Fruit fly (Drosophila melanogaster): Measurements from ENCODE around the gene spz4.

spz4 gene

DNA sequence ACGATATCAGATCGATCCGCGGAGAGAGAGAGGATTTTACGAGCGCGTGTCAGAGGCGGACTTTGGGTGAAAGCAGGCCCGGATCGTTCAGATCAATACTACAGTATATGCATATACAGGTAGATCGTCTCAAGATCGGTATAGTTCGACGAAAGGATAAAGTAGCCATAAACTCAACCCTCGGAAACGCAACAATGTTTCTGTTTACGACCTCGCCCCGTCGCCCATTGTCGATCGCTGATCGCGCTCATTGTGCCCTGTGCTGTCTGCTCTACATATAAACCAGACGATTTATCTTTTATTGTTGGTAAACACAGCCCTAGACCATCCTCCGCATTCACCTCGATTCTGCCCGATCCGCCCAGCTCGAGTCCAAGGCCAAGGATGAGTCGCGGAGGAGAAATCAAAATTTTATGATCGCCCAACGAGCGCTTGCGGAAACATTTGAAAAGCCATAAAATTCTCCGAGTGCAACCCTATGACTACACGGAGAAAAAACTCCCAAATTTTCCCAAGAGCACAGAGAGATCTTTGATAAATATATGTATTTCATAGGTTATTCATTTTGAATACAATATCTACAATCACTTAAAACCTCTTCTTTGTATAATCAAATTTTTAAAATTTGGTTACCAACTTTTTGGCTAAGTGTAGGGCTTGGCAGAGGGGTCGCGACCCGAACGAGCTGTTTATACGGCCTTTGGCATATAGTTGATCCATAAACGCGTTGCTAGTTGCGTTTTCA lies 48.7 kb upstream of the spz4 start (continued):
- peak; percentile 46 for TF ChIP-seq CG13424 (tag; optimal IDR thresholded peaks at IDR 0.05)
- TF ChIP-seq nerfin-1 (tag; optimal IDR thresholded peaks at IDR 0.05), result peak; percentile 13
- TF ChIP-seq Max (GFP tag; optimal IDR thresholded peaks at IDR 0.05), result no peak
- TF ChIP-seq tin (GFP tag; optimal IDR thresholded peaks at IDR 0.05), result peak; percentile 51
- peak; percentile 58 for TF ChIP-seq gcm (GFP tag; optimal IDR thresholded peaks at IDR 0.05)
- no peak for TF ChIP-seq dm (GFP tag; optimal IDR thresholded peaks at IDR 0.05)
- TF ChIP-seq CG9817 (tag; optimal IDR thresholded peaks at IDR 0.05), result no peak
- no peak for TF ChIP-seq vfl (GFP tag; optimal IDR thresholded peaks at IDR 0.05)
- TF ChIP-seq ato (GFP tag; IDR thresholded peaks at IDR 0.05; ENCODE audit: partially characterized antibody), result no peak
- TF ChIP-seq slbo (GFP tag; IDR thresholded peaks at IDR 0.05), result no peak
- peak in 1 of 2 experiments; percentile 32 for TF ChIP-seq dpn (GFP tag; optimal IDR thresholded peaks at IDR 0.05)
- TF ChIP-seq al (GFP tag; IDR thresholded peaks at IDR 0.05), result no peak
- TF ChIP-seq insv (GFP tag; optimal IDR thresholded peaks at IDR 0.05), result no peak
- TF ChIP-seq HmgD (GFP tag; optimal IDR thresholded peaks at IDR 0.05), result no peak
- TF ChIP-seq az2 (GFP tag; optimal IDR thresholded peaks at IDR 0.05), result peak; percentile 70
- TF ChIP-seq CG11085 (GFP tag; IDR thresholded peaks at IDR 0.05), result no peak
- no peak for TF ChIP-seq H15 (GFP tag; IDR thresholded peaks at IDR 0.05)
- peak; percentile 94 for TF ChIP-seq dmrt11E (tag; optimal IDR thresholded peaks at IDR 0.05)
- no peak for TF ChIP-seq CG13624 (GFP tag; optimal IDR thresholded peaks at IDR 0.05)
- TF ChIP-seq Usf (GFP tag; optimal IDR thresholded peaks at IDR 0.05), result peak; percentile 60
- TF ChIP-seq Dbx (GFP tag; IDR thresholded peaks at IDR 0.05), result no peak
- TF ChIP-seq pnt (GFP tag; optimal IDR thresholded peaks at IDR 0.05), result peak; percentile 47
- no peak for TF ChIP-seq zen2 (GFP tag; IDR thresholded peaks at IDR 0.05; ENCODE audit: partially characterized antibody)
- no peak for TF ChIP-seq CG11560 (tag; IDR thresholded peaks at IDR 0.05)
- TF ChIP-seq CG11696 (GFP tag; IDR thresholded peaks at IDR 0.05), result no peak
- no peak; the same call in 2 of the 3 replicates for TF ChIP-seq CG34422 (GFP tag; IDR thresholded peaks at IDR 0.05)
- no peak for TF ChIP-seq ftz-f1 (GFP tag; optimal IDR thresholded peaks at IDR 0.05)
- TF ChIP-seq Sry-δ (GFP tag; optimal IDR thresholded peaks at IDR 0.05), result no peak
- no peak for TF ChIP-seq MESR4 (GFP tag; optimal IDR thresholded peaks at IDR 0.05)
- TF ChIP-seq wek (GFP tag; optimal IDR thresholded peaks at IDR 0.05), result no peak
- TF ChIP-seq ase (GFP tag; IDR thresholded peaks at IDR 0.05), result peak; percentile 21; the same call in 1 of the 3 replicates
- TF ChIP-seq CG9876 (GFP tag; optimal IDR thresholded peaks at IDR 0.05), result no peak
- TF ChIP-seq sug (tag; optimal IDR thresholded peaks at IDR 0.05), result no peak
- TF ChIP-seq CG10565 (GFP tag; optimal IDR thresholded peaks at IDR 0.05), result no peak
- TF ChIP-seq CG33557 (GFP tag; optimal IDR thresholded peaks at IDR 0.05), result peak; percentile 72
- peak; percentile 15 for TF ChIP-seq salm (tag; optimal IDR thresholded peaks at IDR 0.05)
- TF ChIP-seq CG10209 (GFP tag; optimal IDR thresholded peaks at IDR 0.05), result peak; percentile 42
- TF ChIP-seq zfh1 (GFP tag; IDR thresholded peaks at IDR 0.05), result peak; percentile 85
- no peak for TF ChIP-seq CG11247 (GFP tag; IDR thresholded peaks at IDR 0.05)
- TF ChIP-seq CG8944 (GFP tag; optimal IDR thresholded peaks at IDR 0.05), result peak; percentile 24
- TF ChIP-seq CG16813 (GFP tag; IDR thresholded peaks at IDR 0.05; ENCODE audit: partially characterized antibody), result no peak
- TF ChIP-seq CTCF (GFP tag; optimal IDR thresholded peaks at IDR 0.05), result no peak
- TF ChIP-seq CG7556 (GFP tag; optimal IDR thresholded peaks at IDR 0.05), result peak; percentile 53
- TF ChIP-seq CG15514 (GFP tag; optimal IDR thresholded peaks at IDR 0.05), result no peak
- no peak for TF ChIP-seq Fer3 (tag; optimal IDR thresholded peaks at IDR 0.05)
- no peak for TF ChIP-seq dan (GFP tag; IDR thresholded peaks at IDR 0.05)
- TF ChIP-seq ttk (GFP tag; IDR thresholded peaks at IDR 0.05), result no peak
- no peak for TF ChIP-seq E2f1 (GFP tag; IDR thresholded peaks at IDR 0.05)
- TF ChIP-seq CG11093 (GFP tag; IDR thresholded peaks at IDR 0.05), result 0 out of 3 replicates have a peak, but pooled peaks have one; percentile 25
- no peak for TF ChIP-seq NfI (GFP tag; optimal IDR thresholded peaks at IDR 0.05)
- no peak for TF ChIP-seq Lpt (GFP tag; optimal IDR thresholded peaks at IDR 0.05)
